Worm (Caenorhabditis elegans): Measurements from ENCODE around the gene C07E3.8.

C07E3.8 gene

DNA sequence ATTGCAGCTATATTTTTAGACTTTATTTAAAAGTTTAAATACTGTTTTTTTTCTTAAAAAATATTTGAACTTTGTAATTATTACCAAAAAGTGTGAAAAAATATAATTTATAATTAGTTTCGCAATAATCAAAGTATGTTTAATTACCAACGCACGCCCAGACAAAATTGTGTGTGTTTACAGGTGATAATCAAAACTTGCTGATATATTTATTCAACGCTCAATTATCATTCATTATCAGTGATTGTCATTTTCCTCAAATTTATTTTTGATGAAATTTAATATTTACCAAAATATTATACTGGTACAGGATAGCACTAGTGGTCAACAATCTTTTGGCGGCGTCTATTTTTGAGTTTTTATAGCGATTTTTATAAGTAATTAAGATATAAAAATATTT, 21.0 kb downstream of the C07E3.8 start:
- TF ChIP-seq lsl-1 (GFP tag; optimal IDR thresholded peaks at IDR 0.05) (no peak), ets-4 (GFP tag; optimal IDR thresholded peaks at IDR 0.05) (no peak), nhr-80 (tag; optimal IDR thresholded peaks at IDR 0.05) (peak; percentile 25), cebp-1 (GFP tag; IDR thresholded peaks at IDR 0.05) (peak; percentile 11; the same call in 1 of the 2 replicates), cebp-1 (tag; optimal IDR thresholded peaks at IDR 0.05) (peak; percentile 53)

DNA sequence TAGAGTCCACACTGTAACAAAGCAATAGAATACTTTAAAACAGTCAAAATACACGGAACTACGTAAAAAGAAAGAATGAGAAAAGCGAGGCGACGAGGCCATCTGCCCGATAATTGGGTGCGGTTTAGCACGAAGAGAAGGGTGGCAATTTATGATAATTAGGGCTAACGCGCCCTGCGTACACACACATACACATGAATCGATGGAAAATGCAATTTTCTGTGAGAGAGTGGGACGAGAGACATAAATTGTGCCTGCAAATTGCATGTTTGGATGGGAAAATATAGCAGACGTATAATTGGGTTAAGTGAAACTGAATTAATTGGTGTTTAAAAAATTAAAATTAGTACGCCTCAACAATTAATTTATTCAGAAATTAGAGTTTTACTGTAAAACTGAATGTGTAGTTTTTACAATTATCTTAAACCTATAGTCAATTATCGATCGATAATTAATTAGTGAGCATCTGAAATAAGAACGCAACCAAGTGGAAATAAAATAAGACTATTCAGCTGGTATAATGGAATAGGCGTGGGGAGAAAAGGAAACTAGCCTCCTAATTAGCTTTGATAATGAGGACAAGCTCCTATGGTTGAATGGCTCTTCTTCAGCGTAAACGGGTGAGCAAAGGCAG, 21.6 kb downstream of the C07E3.8 start:
- TF ChIP-seq akir-1 (GFP tag; optimal IDR thresholded peaks at IDR 0.05) (no peak), dpff-1 (tag; optimal IDR thresholded peaks at IDR 0.05) (no peak), hrde-1 (tag; optimal IDR thresholded peaks at IDR 0.05; ENCODE audit: borderline replicate concordance) (no peak)

DNA sequence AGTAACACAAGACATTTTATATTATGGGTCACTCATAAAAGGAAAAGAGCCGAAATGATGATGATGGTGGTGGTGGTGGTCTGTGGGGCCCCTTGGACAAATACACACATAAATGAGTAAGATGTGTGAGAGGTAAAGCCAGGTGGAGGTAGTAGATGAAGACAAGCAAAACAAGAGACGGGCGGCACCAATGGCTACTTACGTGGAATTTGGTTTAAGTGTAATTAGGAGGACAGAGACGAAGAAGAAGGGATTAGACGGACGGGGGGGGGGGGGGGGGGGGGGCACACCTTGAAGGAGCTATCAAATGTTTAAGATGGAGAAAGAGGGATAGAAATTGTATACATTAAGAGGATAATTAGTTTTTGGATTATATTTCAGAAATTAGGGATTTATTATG, 22.7 kb downstream of the C07E3.8 start:
- no peak for TF ChIP-seq cebp-1 (GFP tag; IDR thresholded peaks at IDR 0.05)
- TF ChIP-seq cebp-1 (tag; optimal IDR thresholded peaks at IDR 0.05), result no peak
- TF ChIP-seq ekl-4 (GFP tag; IDR thresholded peaks at IDR 0.05), result no peak
- TF ChIP-seq F33H1.4 (GFP tag; IDR thresholded peaks at IDR 0.05), result no peak
- TF ChIP-seq mel-28 (tag; optimal IDR thresholded peaks at IDR 0.05; ENCODE audit: borderline replicate concordance), result no peak
- TF ChIP-seq T07F8.4 (tag; optimal IDR thresholded peaks at IDR 0.05), result no peak
- no peak for TF ChIP-seq nfyb-1 (GFP tag; IDR thresholded peaks at IDR 0.05)

DNA sequence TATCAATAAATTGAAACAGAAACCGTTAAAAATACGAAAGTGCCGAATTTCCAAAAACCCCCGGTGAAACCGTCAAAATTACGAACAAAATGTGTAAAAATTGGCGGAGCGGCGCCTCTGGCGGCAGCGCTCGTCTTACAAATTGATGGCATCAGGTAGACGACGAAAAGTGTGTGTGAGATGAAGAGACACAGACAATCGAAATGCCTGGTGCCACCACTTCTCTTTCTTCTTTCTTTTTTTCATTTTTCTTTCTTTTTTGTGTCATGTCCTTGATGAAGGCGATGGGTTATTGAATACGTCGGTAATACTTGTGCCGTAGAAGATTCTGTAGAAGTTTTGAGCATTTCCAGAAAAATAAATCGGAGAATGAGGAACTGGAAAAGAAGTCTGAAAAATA, 25.8 kb downstream of the C07E3.8 start:
- TF ChIP-seq hmg-1.2 (GFP tag; IDR thresholded peaks at IDR 0.05) (peak; percentile 62), let-607 (tag; optimal IDR thresholded peaks at IDR 0.05) (no peak), chd-7 (tag; optimal IDR thresholded peaks at IDR 0.05) (no peak), nhr-179 (tag; optimal IDR thresholded peaks at IDR 0.05) (no peak)

DNA sequence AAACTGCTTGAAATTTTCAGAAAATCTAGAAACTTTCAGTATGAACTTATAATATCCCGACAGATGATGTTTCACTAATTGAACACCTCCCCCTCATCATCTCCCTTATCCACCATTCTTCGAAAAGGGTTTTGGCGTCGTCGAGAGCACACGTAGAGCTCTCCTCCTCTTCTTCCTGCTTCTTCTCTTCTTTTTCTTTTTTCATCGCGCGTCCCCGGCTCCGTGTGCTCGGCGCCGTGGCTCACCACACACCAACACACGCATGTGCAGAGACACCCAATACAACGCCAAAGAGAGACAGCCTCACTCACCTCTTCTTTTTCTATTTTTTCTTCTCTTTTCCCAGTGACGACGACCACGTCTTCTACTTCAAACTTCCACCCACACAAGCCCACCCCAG, 27.5 kb downstream of the C07E3.8 start:
- TF ChIP-seq ceh-27 (GFP tag; optimal IDR thresholded peaks at IDR 0.05) (no peak), Y53G8AR.9 (GFP tag; conservative IDR thresholded peaks at IDR 0.05) (no peak), F39B2.1 (GFP tag; IDR thresholded peaks at IDR 0.05) (no peak), xnd-1 (tag; optimal IDR thresholded peaks at IDR 0.05) (no peak), ztf-6 (GFP tag; IDR thresholded peaks at IDR 0.05) (no peak), athp-1 (tag; optimal IDR thresholded peaks at IDR 0.05) (no peak), lin-35 (GFP tag; optimal IDR thresholded peaks at IDR 0.05) (no peak), ceh-100 (GFP tag; IDR thresholded peaks at IDR 0.05) (no peak), egrh-3 (GFP tag; IDR thresholded peaks at IDR 0.05) (0 out of 2 replicates have a peak, but pooled peaks have one; percentile 30), zfh-2 (GFP tag; conservative IDR thresholded peaks at IDR 0.05) (peak; percentile 53; the same call in 1 of the 2 replicates), ceh-79 (tag; optimal IDR thresholded peaks at IDR 0.05) (no peak), tbp1 (GFP tag; optimal IDR thresholded peaks at IDR 0.05) (no peak), Y53F4B.3 (GFP tag; IDR thresholded peaks at IDR 0.05) (no peak)

DNA sequence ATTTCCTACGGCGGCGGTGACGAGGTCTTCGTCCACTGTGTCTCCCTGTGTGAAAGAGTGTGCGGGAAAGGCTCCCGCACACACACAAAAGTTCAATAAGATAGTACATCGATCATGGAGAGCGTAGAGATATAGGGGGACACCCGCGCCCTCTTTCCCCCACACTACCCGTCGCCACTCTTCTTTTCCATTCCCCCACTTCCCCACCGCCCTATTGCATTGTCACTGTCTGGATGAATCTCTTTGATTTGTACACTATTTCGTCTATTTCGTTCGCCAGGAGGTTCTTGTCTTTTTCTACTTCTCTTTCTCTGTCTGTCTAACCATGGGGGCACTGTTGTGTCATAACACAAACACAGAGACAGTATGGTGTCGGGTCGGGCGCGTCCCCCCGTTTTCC, 30.2 kb downstream of the C07E3.8 start:
- TF ChIP-seq tlf-1 (GFP tag; optimal IDR thresholded peaks at IDR 0.05) (no peak), rpc-1 (optimal IDR thresholded peaks at IDR 0.05) (no peak), rpc-1 (tag; optimal IDR thresholded peaks at IDR 0.05) (no peak), ceh-79 (tag; optimal IDR thresholded peaks at IDR 0.05) (no peak), egl-18 (GFP tag; IDR thresholded peaks at IDR 0.05) (no peak), nhr-80 (tag; optimal IDR thresholded peaks at IDR 0.05) (peak; percentile 70), rcor-1 (GFP tag; IDR thresholded peaks at IDR 0.05) (no peak), ztf-26 (tag; optimal IDR thresholded peaks at IDR 0.05) (peak; percentile 1), lsy-27 (tag; optimal IDR thresholded peaks at IDR 0.05; ENCODE audit: borderline replicate concordance, insufficient read depth) (no peak), nhr-120 (GFP tag; IDR thresholded peaks at IDR 0.05) (no peak), lin-35 (GFP tag; optimal IDR thresholded peaks at IDR 0.05) (no peak), efl-1 (GFP tag; optimal IDR thresholded peaks at IDR 0.05) (no peak), Y56A3A.18 (GFP tag; IDR thresholded peaks at IDR 0.05) (peak; percentile 64; the same call in 1 of the 2 replicates), chd-7 (tag; optimal IDR thresholded peaks at IDR 0.05) (peak; percentile 51), F57A8.1 (GFP tag; optimal IDR thresholded peaks at IDR 0.05) (no peak)

Measured in whole organism, young adult.